Worm (Caenorhabditis elegans) whole organism, mixed stage, embryonic: ENCODE data around the gene C16C8.4.

Source experiments
- M03D4.4 ChIP-seq: sonication (generic microtip); optimal IDR thresholded peaks from 2 replicates; lab custom pipeline; 2017; ENCODE audit warnings: mild to moderate bottlenecking, missing genetic modification characterization, missing compliant biosample characterization
- bed-3 ChIP-seq: fragments of 200-800 bp; sonication (Bioruptor generic); optimal IDR thresholded peaks from 3 replicates; lab custom pipeline; 2018; ENCODE audit warnings: mild to moderate bottlenecking, missing genetic modification characterization, moderate library complexity, missing compliant biosample characterization
- blmp-1 ChIP-seq: fragments of 150-350 bp; optimal IDR thresholded peaks from 2 replicates; lab custom pipeline; 2014; ENCODE audit warnings: missing biosample characterization, missing genetic modification characterization
- ceh-43 ChIP-seq: fragments of 200-800 bp; sonication (Bioruptor generic); optimal IDR thresholded peaks from 2 replicates; lab custom pipeline; 2018; ENCODE audit warnings: mild to moderate bottlenecking, missing genetic modification characterization, moderate library complexity, missing compliant biosample characterization
- ceh-83 ChIP-seq: fragments of 200-800 bp; sonication (Bioruptor generic); optimal IDR thresholded peaks from 2 replicates; lab custom pipeline; 2018; ENCODE audit warnings: mild to moderate bottlenecking, missing genetic modification characterization, missing compliant biosample characterization
- ces-1 ChIP-seq: fragments of 150-350 bp; optimal IDR thresholded peaks from 2 replicates; lab custom pipeline; 2014; ENCODE audit warnings: missing biosample characterization, missing genetic modification reagents, missing genetic modification characterization
- cnd-1 ChIP-seq: fragments of 200-800 bp; sonication (Bioruptor generic); optimal IDR thresholded peaks from 2 replicates; lab custom pipeline; 2018; ENCODE audit warnings: mild to moderate bottlenecking, missing genetic modification characterization, missing compliant biosample characterization
- drap-1 ChIP-seq: fragments of 200-800 bp; sonication (Bioruptor generic); optimal IDR thresholded peaks from 3 replicates; lab custom pipeline; 2018; ENCODE audit warnings: mild to moderate bottlenecking, missing genetic modification characterization, missing compliant biosample characterization
- elt-1 ChIP-seq: sonication (generic microtip); optimal IDR thresholded peaks from 2 replicates; lab custom pipeline; 2017; ENCODE audit warnings: missing genetic modification characterization, mild to moderate bottlenecking, missing compliant biosample characterization, antibody characterized with exemption, moderate library complexity, borderline replicate concordance; ENCODE audit not compliant: insufficient read depth
- elt-3 ChIP-seq: fragments of 150-350 bp; optimal IDR thresholded peaks from 2 replicates; lab custom pipeline; 2014; ENCODE audit warnings: missing biosample characterization, missing genetic modification characterization
- flh-1 ChIP-seq: fragments of 200-800 bp; sonication (Bioruptor generic); optimal IDR thresholded peaks from 2 replicates; lab custom pipeline; 2018; ENCODE audit warnings: mild to moderate bottlenecking, missing genetic modification characterization, moderate library complexity, missing compliant biosample characterization
- ham-2 ChIP-seq: fragments of 200-800 bp; sonication (Bioruptor generic); optimal IDR thresholded peaks from 2 replicates; lab custom pipeline; 2018; ENCODE audit warnings: mild to moderate bottlenecking, missing genetic modification characterization, missing compliant biosample characterization
- hlh-1 ChIP-seq: fragments of 150-350 bp; optimal IDR thresholded peaks from 2 replicates; lab custom pipeline; 2014; ENCODE audit warnings: missing biosample characterization, missing genetic modification reagents, missing genetic modification characterization
- lin-13 ChIP-seq: fragments of 150-350 bp; optimal IDR thresholded peaks from 2 replicates; lab custom pipeline; 2014; ENCODE audit warnings: missing biosample characterization, missing genetic modification characterization
- lin-32 ChIP-seq: fragments of 200-800 bp; sonication (Bioruptor generic); optimal IDR thresholded peaks from 2 replicates; lab custom pipeline; 2018; ENCODE audit warnings: mild to moderate bottlenecking, missing genetic modification characterization, missing compliant biosample characterization
- lsy-2 ChIP-seq: fragments of 150-350 bp; optimal IDR thresholded peaks from 2 replicates; lab custom pipeline; 2014; ENCODE audit warnings: missing biosample characterization, missing genetic modification characterization
- mab-5 ChIP-seq: fragments of 150-350 bp; optimal IDR thresholded peaks from 2 replicates; lab custom pipeline; 2014; ENCODE audit warnings: missing biosample characterization, missing genetic modification characterization
- mep-1 ChIP-seq: fragments of 150-350 bp; optimal IDR thresholded peaks from 2 replicates; lab custom pipeline; 2017; ENCODE audit warnings: missing biosample characterization, missing genetic modification reagents, missing genetic modification characterization, inconsistent platforms
- mls-2 ChIP-seq: sonication (generic microtip); optimal IDR thresholded peaks from 2 replicates; lab custom pipeline; 2016; ENCODE audit warnings: mild to moderate bottlenecking, missing genetic modification characterization, moderate library complexity, missing compliant biosample characterization
- nhr-12 ChIP-seq: fragments of 150-350 bp; optimal IDR thresholded peaks from 2 replicates; lab custom pipeline; 2014; ENCODE audit warnings: missing biosample characterization, missing genetic modification characterization
- nhr-2 ChIP-seq: fragments of 150-350 bp; optimal IDR thresholded peaks from 2 replicates; lab custom pipeline; 2014; ENCODE audit warnings: missing biosample characterization, missing genetic modification characterization
- nhr-237 ChIP-seq: fragments of 150-350 bp; optimal IDR thresholded peaks from 2 replicates; lab custom pipeline; 2014; ENCODE audit warnings: missing biosample characterization, missing genetic modification characterization
- nhr-76 ChIP-seq: sonication (generic microtip); optimal IDR thresholded peaks from 2 replicates; lab custom pipeline; 2017; ENCODE audit warnings: missing biosample characterization, missing genetic modification characterization
- pha-4 ChIP-seq: fragments of 150-350 bp; optimal IDR thresholded peaks from 2 replicates; lab custom pipeline; 2018; ENCODE audit warnings: missing biosample characterization, missing genetic modification reagents, missing genetic modification characterization
- snpc-4 ChIP-seq: fragments of 150-350 bp; optimal IDR thresholded peaks from 2 replicates; lab custom pipeline; 2014; ENCODE audit warnings: missing biosample characterization, missing genetic modification characterization
- sptf-1 ChIP-seq: sonication (generic microtip); optimal IDR thresholded peaks from 2 replicates; lab custom pipeline; 2017; ENCODE audit warnings: mild to moderate bottlenecking, missing genetic modification characterization, moderate library complexity, missing compliant biosample characterization
- tbx-8 ChIP-seq: fragments of 200-800 bp; sonication (Bioruptor generic); optimal IDR thresholded peaks from 2 replicates; lab custom pipeline; 2018; ENCODE audit warnings: mild to moderate bottlenecking, missing genetic modification characterization, moderate library complexity, missing compliant biosample characterization
- unc-120 ChIP-seq: sonication (generic microtip); optimal IDR thresholded peaks from 2 replicates; lab custom pipeline; 2017; ENCODE audit warnings: missing genetic modification characterization, missing compliant biosample characterization; ENCODE audit not compliant: poor library complexity, severe bottlenecking
- unc-39 ChIP-seq: fragments of 150-350 bp; optimal IDR thresholded peaks from 2 replicates; lab custom pipeline; 2014; ENCODE audit warnings: missing biosample characterization, missing genetic modification characterization
- unc-62 ChIP-seq: fragments of 150-350 bp; optimal IDR thresholded peaks from 2 replicates; lab custom pipeline; 2014; ENCODE audit warnings: missing biosample characterization, missing genetic modification reagents, missing genetic modification characterization
- zip-8 ChIP-seq: fragments of 150-350 bp; optimal IDR thresholded peaks from 2 replicates; lab custom pipeline; 2014; ENCODE audit warnings: missing biosample characterization, missing genetic modification characterization
- ztf-11 ChIP-seq: fragments of 150-350 bp; optimal IDR thresholded peaks from 2 replicates; lab custom pipeline; 2014; ENCODE audit warnings: missing biosample characterization, missing genetic modification characterization

The C16C8.4 gene

ce11 chrII:3445285-3445806 is 1.2 kb upstream of the C16C8.4 start, which contains the start of the genes C16C8.5 and C16C8.16:
Gene C16C8.5 (minus strand): TSS chrII:3445385.
Gene C16C8.16 (plus strand): TSS chrII:3445756.
- TF ChIP-seq elt-3 (tag; lab: Kevin White, UChicago): no peak
- no peak for TF ChIP-seq zip-8 (tag; lab: Kevin White, UChicago)
- TF ChIP-seq hlh-1 (tag; lab: Kevin White, UChicago): no peak
- no peak for TF ChIP-seq mls-2 (tag; lab: Kevin White, UChicago)
- TF ChIP-seq ceh-83 (GFP tag; lab: Kevin White, UChicago): no peak
- TF ChIP-seq nhr-12: no peak
- TF ChIP-seq ces-1 (GFP tag; lab: Kevin White, UChicago): no peak
- TF ChIP-seq lsy-2 (tag; lab: Kevin White, UChicago): no peak
- TF ChIP-seq drap-1 (GFP tag; lab: Kevin White, UChicago): no peak
- no peak for TF ChIP-seq ham-2 (GFP tag; lab: Kevin White, UChicago)
- TF ChIP-seq nhr-2 (tag; lab: Kevin White, UChicago): no peak

DNA sequence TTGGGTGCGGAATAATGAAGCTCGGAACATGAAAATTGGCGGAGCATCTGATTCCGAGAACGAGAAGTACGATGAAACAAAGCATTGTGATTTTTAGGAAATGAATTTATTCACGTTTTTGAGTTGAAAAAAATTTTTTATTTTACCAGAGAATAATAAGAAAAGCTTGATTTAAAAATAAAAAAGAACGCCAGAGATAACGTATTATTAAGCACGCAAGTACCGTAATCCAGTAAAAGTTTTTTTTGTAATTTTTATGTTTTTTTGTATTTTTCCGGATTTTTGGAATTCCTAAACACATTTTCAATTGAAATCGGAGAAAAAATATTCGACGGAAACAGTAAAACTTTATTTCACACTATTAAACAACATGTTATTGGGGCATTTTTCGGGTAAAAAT is 1.0 kb downstream of the C16C8.4 start, which contains the start of gene C16C8.22:
Gene C16C8.22 (minus strand): TSS at position 101 of the 400 bp plus-strand sequence.
- TF ChIP-seq bed-3 (GFP tag; lab: Kevin White, UChicago) (no peak), sptf-1 (no peak), lsy-2 (tag; lab: Kevin White, UChicago) (no peak), nhr-76 (no peak), mls-2 (tag; lab: Kevin White, UChicago) (no peak), drap-1 (GFP tag; lab: Kevin White, UChicago) (no peak), nhr-237 (tag; lab: Kevin White, UChicago) (no peak), unc-62 (GFP tag; lab: Kevin White, UChicago) (no peak), nhr-12 (no peak), cnd-1 (tag; lab: Kevin White, UChicago) (no peak)
- TF ChIP-seq, all 35 proteins: peak for 0

- TF ChIP-seq lin-32 (no peak), unc-39 (tag; lab: Kevin White, UChicago) (no peak), blmp-1 (no peak), lin-13 (tag; lab: Kevin White, UChicago) (no peak), nhr-76 (no peak), unc-120 (no peak)
Observed at ce11 chrII:3441377-3441776, 2.8 kb downstream of the C16C8.4 start, which contains the start of gene C16C8.27. Gene C16C8.27 (plus strand): TSS chrII:3441677.

DNA sequence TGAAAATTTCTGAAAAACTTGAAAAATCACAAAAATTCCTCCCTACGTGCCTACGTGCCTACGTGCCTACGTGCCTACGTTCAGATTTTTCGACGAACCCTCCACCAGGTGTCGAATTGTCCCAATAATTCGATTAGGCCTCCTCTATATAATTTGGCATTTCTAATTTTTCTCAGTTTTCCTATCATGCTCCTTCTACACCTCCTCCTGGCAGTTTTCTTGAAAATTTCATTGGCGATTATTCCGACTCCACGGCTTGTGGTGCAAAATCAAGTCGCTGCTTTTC is 3.6 kb downstream of the C16C8.4 start, which contains the start of gene C16C8.17:
Gene C16C8.17 (plus strand): TSS at position 187 of the 286 bp plus-strand sequence.
- no peak for TF ChIP-seq mab-5
- TF ChIP-seq unc-39 (tag; lab: Kevin White, UChicago): no peak
- TF ChIP-seq M03D4.4: no peak
- TF ChIP-seq pha-4 (tag; lab: Kevin White, UChicago): no peak
- TF ChIP-seq blmp-1: no peak
- no peak for TF ChIP-seq unc-120
- no peak for TF ChIP-seq ceh-83 (GFP tag; lab: Kevin White, UChicago)
- TF ChIP-seq ztf-11 (tag; lab: Kevin White, UChicago): no peak
- no peak for TF ChIP-seq nhr-76
- no peak for TF ChIP-seq elt-3 (tag; lab: Kevin White, UChicago)
- no peak for TF ChIP-seq flh-1

DNA sequence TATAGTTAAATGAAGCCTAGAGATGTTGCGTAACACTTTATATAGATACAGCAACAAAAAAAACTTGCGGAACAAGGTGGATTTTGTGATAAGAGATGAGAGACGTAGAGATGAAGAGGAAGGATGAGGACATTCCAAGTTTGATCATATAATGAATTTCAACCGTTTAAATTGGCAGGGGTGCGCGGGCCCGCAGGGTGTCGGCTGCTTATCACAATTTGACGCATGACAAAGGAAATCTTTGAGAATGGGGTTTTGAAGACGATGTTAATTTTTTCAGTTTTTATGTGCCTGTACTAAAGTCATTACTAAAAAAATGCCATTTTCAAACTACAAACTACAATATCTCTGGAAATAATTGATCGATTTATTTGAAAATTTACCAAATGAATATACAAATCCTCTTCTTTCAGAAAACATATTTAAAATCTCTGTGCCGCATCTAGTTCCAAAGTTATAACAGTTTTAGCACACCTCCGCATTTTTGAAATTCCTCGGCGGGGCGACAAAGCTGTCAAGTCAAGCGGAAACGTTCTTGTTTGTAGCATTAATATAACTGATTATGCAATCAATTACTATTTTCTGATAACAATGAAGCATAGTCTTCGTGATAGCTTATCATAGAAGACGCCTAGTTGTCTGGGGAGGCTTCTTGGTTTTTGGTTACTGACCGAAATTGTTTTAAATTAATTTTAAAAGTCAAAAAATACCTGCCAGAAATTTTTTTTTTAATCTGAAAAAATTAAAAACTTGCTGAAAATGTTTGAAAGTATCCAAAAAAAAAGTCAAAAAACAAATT is 4.1 kb downstream of the C16C8.4 start:
- TF ChIP-seq zip-8 (tag; lab: Kevin White, UChicago) (peak; percentile 64), ztf-11 (tag; lab: Kevin White, UChicago) (no peak), nhr-76 (no peak), pha-4 (tag; lab: Kevin White, UChicago) (no peak), cnd-1 (tag; lab: Kevin White, UChicago) (no peak)

ce11 chrII:3439244-3439698 is 4.9 kb downstream of the C16C8.4 start:
- TF ChIP-seq M03D4.4 (peak; percentile 76), cnd-1 (tag; lab: Kevin White, UChicago) (peak; percentile 66), elt-1 (tag; lab: Kevin White, UChicago) (no peak), ztf-11 (tag; lab: Kevin White, UChicago) (no peak), nhr-237 (tag; lab: Kevin White, UChicago) (no peak), flh-1 (peak; percentile 24), ces-1 (GFP tag; lab: Kevin White, UChicago) (no peak), blmp-1 (no peak), ceh-83 (GFP tag; lab: Kevin White, UChicago) (peak; percentile 88), nhr-2 (tag; lab: Kevin White, UChicago) (no peak), pha-4 (tag; lab: Kevin White, UChicago) (no peak), mab-5 (no peak), snpc-4 (no peak), mep-1 (tag; lab: Kevin White, UChicago) (no peak), unc-62 (GFP tag; lab: Kevin White, UChicago) (no peak), zip-8 (tag; lab: Kevin White, UChicago) (no peak), lsy-2 (tag; lab: Kevin White, UChicago) (no peak), unc-120 (peak; percentile 37), tbx-8 (GFP tag; lab: Kevin White, UChicago) (no peak), unc-39 (tag; lab: Kevin White, UChicago) (no peak), nhr-76 (no peak), drap-1 (GFP tag; lab: Kevin White, UChicago) (peak; percentile 68), ham-2 (GFP tag; lab: Kevin White, UChicago) (peak; percentile 68), lin-13 (tag; lab: Kevin White, UChicago) (no peak), sptf-1 (peak; percentile 71), bed-3 (GFP tag; lab: Kevin White, UChicago) (peak; percentile 33), hlh-1 (tag; lab: Kevin White, UChicago) (no peak), elt-3 (tag; lab: Kevin White, UChicago) (no peak), ceh-43 (GFP tag; lab: Kevin White, UChicago) (no peak), mls-2 (tag; lab: Kevin White, UChicago) (peak; percentile 64)
